Fruit fly (Drosophila melanogaster): ENCODE data around the gene nullo.

nullo gene

DNA sequence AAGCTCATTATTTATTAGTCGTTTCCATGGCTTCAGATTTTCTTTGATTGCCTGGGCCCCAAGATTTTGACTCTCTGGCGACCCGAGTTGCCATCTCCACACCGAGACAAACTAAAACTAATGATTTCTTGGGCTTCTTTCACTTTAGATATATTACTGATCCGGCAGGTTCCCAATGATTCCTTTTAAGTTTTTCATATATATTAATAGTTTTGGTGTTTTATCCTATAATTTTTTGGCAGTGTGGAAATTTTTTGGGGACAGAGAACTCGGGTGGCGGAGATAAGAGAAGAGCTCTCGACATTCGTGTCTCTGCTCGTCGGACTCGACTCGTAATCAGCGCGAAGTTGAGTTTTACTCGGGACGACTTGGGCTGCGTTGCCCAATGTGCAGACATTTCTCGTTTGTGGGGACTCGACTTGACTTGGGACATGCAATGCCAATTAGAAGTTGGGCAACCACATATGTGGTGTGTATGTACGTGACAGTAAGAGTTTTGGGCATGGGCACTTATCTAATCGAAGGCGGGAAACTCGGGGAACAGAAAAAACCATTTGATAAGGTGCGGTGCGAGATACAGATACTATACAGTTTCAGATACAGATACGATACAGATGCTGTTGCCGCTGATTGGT lies 48.0 kb upstream of the nullo start (continued):
- TF ChIP-seq CG4360 (GFP tag; IDR thresholded peaks at IDR 0.05) (no peak), ranshi (GFP tag; IDR thresholded peaks at IDR 0.05) (peak; percentile 63), CG10267 (tag; optimal IDR thresholded peaks at IDR 0.05) (peak; percentile 30), CG9797 (GFP tag; optimal IDR thresholded peaks at IDR 0.05) (no peak), CG6175 (GFP tag; IDR thresholded peaks at IDR 0.05) (no peak), exex (tag; optimal IDR thresholded peaks at IDR 0.05) (peak; percentile 8), Sox100B (GFP tag; optimal IDR thresholded peaks at IDR 0.05) (peak; percentile 26), CG17612 (GFP tag; IDR thresholded peaks at IDR 0.05) (no peak), lmd (GFP tag; IDR thresholded peaks at IDR 0.05) (peak; percentile 42; the same call in 1 of the 2 replicates), MTF-1 (GFP tag; optimal IDR thresholded peaks at IDR 0.05; ENCODE audit: borderline replicate concordance) (no peak), bsh (GFP tag; optimal IDR thresholded peaks at IDR 0.05) (peak in 1 of 2 experiments; percentile 53), CG11085 (GFP tag; IDR thresholded peaks at IDR 0.05) (0 out of 2 replicates have a peak, but pooled peaks have one; percentile 37), zen (tag; optimal IDR thresholded peaks at IDR 0.05) (no peak), sima (GFP tag; optimal IDR thresholded peaks at IDR 0.05) (no peak), nmo (GFP tag; optimal IDR thresholded peaks at IDR 0.05) (peak; percentile 17), kah (GFP tag; optimal IDR thresholded peaks at IDR 0.05) (no peak), CG17361 (GFP tag; IDR thresholded peaks at IDR 0.05) (peak; percentile 72), CG13287 (GFP tag; IDR thresholded peaks at IDR 0.05; ENCODE audit: partially characterized antibody) (no peak), schlank (tag; optimal IDR thresholded peaks at IDR 0.05) (no peak), CG13894 (tag; optimal IDR thresholded peaks at IDR 0.05) (peak; percentile 44), CG14050 (GFP tag; IDR thresholded peaks at IDR 0.05) (no peak), CG2678 (tag; optimal IDR thresholded peaks at IDR 0.05) (peak; percentile 46), sc (optimal IDR thresholded peaks at IDR 0.05) (no peak), sc (GFP tag; optimal IDR thresholded peaks at IDR 0.05) (peak; percentile 22), trh (GFP tag; optimal IDR thresholded peaks at IDR 0.05) (no peak), CG15011 (GFP tag; optimal IDR thresholded peaks at IDR 0.05) (peak; percentile 3), CG8359 (GFP tag; optimal IDR thresholded peaks at IDR 0.05; ENCODE audit: borderline replicate concordance) (no peak), bab2 (GFP tag; optimal IDR thresholded peaks at IDR 0.05) (peak; percentile 41), D19B (GFP tag; optimal IDR thresholded peaks at IDR 0.05) (peak; percentile 55), Aef1 (GFP tag; IDR thresholded peaks at IDR 0.05) (peak; percentile 49; the same call in 2 of the 3 replicates), Fer2 (tag; optimal IDR thresholded peaks at IDR 0.05) (no peak), lbe (GFP tag; optimal IDR thresholded peaks at IDR 0.05) (peak; percentile 39), tgo (GFP tag; IDR thresholded peaks at IDR 0.05) (peak; percentile 69), bowl (GFP tag; IDR thresholded peaks at IDR 0.05) (no peak), CG15479 (GFP tag; optimal IDR thresholded peaks at IDR 0.05) (peak; percentile 42), CG14965 (GFP tag; optimal IDR thresholded peaks at IDR 0.05; ENCODE audit: borderline replicate concordance) (no peak), CG17802 (tag; optimal IDR thresholded peaks at IDR 0.05) (no peak), CG3838 (GFP tag; optimal IDR thresholded peaks at IDR 0.05) (no peak), CG11723 (GFP tag; optimal IDR thresholded peaks at IDR 0.05) (no peak), Scr (GFP tag; IDR thresholded peaks at IDR 0.05; ENCODE audit: partially characterized antibody) (no peak), CG3163 (GFP tag; optimal IDR thresholded peaks at IDR 0.05) (no peak), unpg (GFP tag; optimal IDR thresholded peaks at IDR 0.05) (peak; percentile 65), vvl (GFP tag; IDR thresholded peaks at IDR 0.05) (peak; percentile 74), Tbp (GFP tag; optimal IDR thresholded peaks at IDR 0.05) (no peak), pzg (GFP tag; optimal IDR thresholded peaks at IDR 0.05) (no peak), Ets65A (GFP tag) (peak; percentile 7), lilli (GFP tag; optimal IDR thresholded peaks at IDR 0.05) (no peak), CG9876 (GFP tag; optimal IDR thresholded peaks at IDR 0.05) (no peak), prd (optimal IDR thresholded peaks at IDR 0.05) (no peak), prd (GFP tag; IDR thresholded peaks at IDR 0.05) (peak; percentile 56)
